Worm (Caenorhabditis elegans): ENCODE measurements around the gene F53H4.3.

F53H4.3 gene

ce11 chrX:15910328-15910727 lies 22.9 kb upstream of the F53H4.3 start, which contains the start of gene npr-33:
TSS of gene npr-33 (plus strand) at chrX:15910628.
- TF ChIP-seq Y5F2A.4 (GFP tag; optimal IDR thresholded peaks at IDR 0.05) (no peak), ceh-62 (tag; optimal IDR thresholded peaks at IDR 0.05) (no peak), ceh-44 (GFP tag; IDR thresholded peaks at IDR 0.05) (no peak), D1046.2 (GFP tag; IDR thresholded peaks at IDR 0.05) (no peak), mes-2 (tag; optimal IDR thresholded peaks at IDR 0.05; ENCODE audit: poor library complexity, severe bottlenecking) (no peak), Y48G9A.11 (GFP tag; IDR thresholded peaks at IDR 0.05) (no peak), zfp-2 (tag; optimal IDR thresholded peaks at IDR 0.05) (no peak), ceh-28 (tag; optimal IDR thresholded peaks at IDR 0.05) (no peak), Y105C5A.15 (GFP tag; IDR thresholded peaks at IDR 0.05) (no peak)

DNA sequence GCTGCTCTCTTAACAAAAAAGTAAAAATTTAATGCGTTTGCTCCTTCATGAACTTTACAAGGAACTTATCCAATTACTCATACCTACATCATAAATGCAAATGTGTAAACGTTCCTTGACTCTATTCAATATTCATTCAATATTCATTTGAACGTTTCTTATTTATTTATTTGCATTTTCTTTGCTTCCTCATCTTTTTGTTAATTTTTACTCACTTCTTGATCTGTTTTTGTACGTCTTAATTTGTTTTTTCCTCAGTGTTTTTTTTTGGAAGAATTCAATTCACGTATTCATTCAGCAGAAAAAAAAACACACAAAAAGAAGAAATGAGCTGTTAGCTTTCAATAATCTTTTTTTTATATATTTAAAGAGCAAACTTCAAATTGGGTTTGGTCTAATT lies 15.4 kb upstream of the F53H4.3 start:
- TF ChIP-seq Y48G9A.11 (GFP tag; IDR thresholded peaks at IDR 0.05) (no peak), dmd-9 (GFP tag; IDR thresholded peaks at IDR 0.05) (no peak), lin-1 (GFP tag; IDR thresholded peaks at IDR 0.05) (no peak), lin-15B (tag; optimal IDR thresholded peaks at IDR 0.05) (no peak), unc-62 (GFP tag; optimal IDR thresholded peaks at IDR 0.05 in 1 of 2) (peak in 1 of 2 experiments; percentile 89), unc-62 (tag; optimal IDR thresholded peaks at IDR 0.05) (no peak), hmg-1.1 (GFP tag; IDR thresholded peaks at IDR 0.05) (no peak), ama-1 (optimal IDR thresholded peaks at IDR 0.05) (no peak)

DNA sequence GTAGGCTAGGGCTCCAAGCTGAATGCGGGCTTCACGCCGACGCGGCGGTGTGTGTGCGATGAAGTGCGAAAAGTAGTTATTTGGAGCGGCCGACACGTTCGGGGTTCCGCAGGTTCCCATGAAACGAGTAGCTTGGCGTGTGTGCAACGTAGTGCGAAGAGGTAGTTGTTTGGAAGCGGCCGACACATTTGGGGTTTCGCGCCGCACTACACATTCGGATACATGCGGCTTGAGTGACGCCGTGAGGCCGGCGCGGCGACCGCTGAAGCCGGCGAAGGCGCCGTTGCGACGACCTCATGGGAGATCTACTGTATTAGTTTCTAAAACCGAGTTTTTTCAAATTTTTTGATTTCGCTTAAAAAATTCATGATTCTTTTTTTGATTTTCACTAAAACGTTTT lies 13.8 kb upstream of the F53H4.3 start:
- no peak for TF ChIP-seq lin-13 (GFP tag; optimal IDR thresholded peaks at IDR 0.05)
- peak; percentile 74 for TF ChIP-seq set-16 (GFP tag; IDR thresholded peaks at IDR 0.05)
- TF ChIP-seq unc-130 (GFP tag; optimal IDR thresholded peaks at IDR 0.05) = no peak
- TF ChIP-seq nhr-77 (tag; optimal IDR thresholded peaks at IDR 0.05) = no peak
- no peak for TF ChIP-seq madf-5 (GFP tag; IDR thresholded peaks at IDR 0.05)
- TF ChIP-seq nhr-41 (GFP tag; IDR thresholded peaks at IDR 0.05) = no peak
- no peak for TF ChIP-seq nhr-11 (tag; optimal IDR thresholded peaks at IDR 0.05)
- TF ChIP-seq nhr-237 (tag; optimal IDR thresholded peaks at IDR 0.05) = no peak
- 0 out of 2 replicates have a peak, but pooled peaks have one; percentile 7 for TF ChIP-seq F44E2.7 (GFP tag; IDR thresholded peaks at IDR 0.05)
- no peak for TF ChIP-seq Y75B8A.6 (GFP tag; IDR thresholded peaks at IDR 0.05)
- TF ChIP-seq lin-38 (GFP tag; IDR thresholded peaks at IDR 0.05) = no peak
- no peak for TF ChIP-seq lin-1 (GFP tag; IDR thresholded peaks at IDR 0.05)

DNA sequence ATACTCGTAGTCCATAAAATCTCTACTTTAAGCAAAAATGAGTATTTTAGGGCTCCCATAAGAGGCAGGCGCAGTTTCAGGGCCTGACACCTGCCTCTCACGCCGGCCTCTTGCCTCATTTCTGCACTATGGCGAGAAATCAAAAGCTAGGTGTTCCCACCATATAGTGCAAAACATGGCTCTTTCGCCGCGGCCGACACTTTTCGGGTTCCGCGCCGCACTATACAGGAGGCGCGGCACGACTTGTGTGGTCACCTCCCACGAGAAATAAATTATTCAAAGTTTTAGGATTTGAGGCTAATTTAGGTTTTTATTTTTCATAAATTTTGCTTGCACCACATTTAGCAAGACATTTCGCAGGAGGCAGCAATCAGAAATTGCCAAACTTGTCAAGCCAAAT lies 5.1 kb upstream of the F53H4.3 start:
- no peak for TF ChIP-seq duxl-1 (tag; optimal IDR thresholded peaks at IDR 0.05; ENCODE audit: poor library complexity)
- no peak for TF ChIP-seq mdl-1 (tag; optimal IDR thresholded peaks at IDR 0.05)
- TF ChIP-seq set-16 (GFP tag; IDR thresholded peaks at IDR 0.05) = peak; percentile 15; the same call in 1 of the 2 replicates

ce11 chrX:15887989-15888388 lies 594 bp upstream of the F53H4.3 start:
- TF ChIP-seq arid-1 (GFP tag; conservative IDR thresholded peaks at IDR 0.05) (no peak), dmd-8 (GFP tag; IDR thresholded peaks at IDR 0.05) (no peak), tag-97 (GFP tag; IDR thresholded peaks at IDR 0.05) (no peak), sdz-12 (GFP tag; optimal IDR thresholded peaks at IDR 0.05) (no peak), snpc-1.2 (GFP tag; IDR thresholded peaks at IDR 0.05) (no peak), spr-3 (GFP tag; optimal IDR thresholded peaks at IDR 0.05) (no peak), lin-39 (tag; optimal IDR thresholded peaks at IDR 0.05) (no peak), nhr-77 (tag; optimal IDR thresholded peaks at IDR 0.05) (no peak), madf-9 (GFP tag; conservative IDR thresholded peaks at IDR 0.05) (no peak), lir-3 (tag; optimal IDR thresholded peaks at IDR 0.05) (no peak), fos-1 (tag; optimal IDR thresholded peaks at IDR 0.05) (no peak), cey-2 (tag; optimal IDR thresholded peaks at IDR 0.05; ENCODE audit: borderline replicate concordance, insufficient read depth) (no peak)

Measured in whole organism, L4 larva.